Fruit fly (Drosophila melanogaster) whole organism, wandering third instar larva: Measurements from ENCODE around the gene Vdup1.

ENCODE experiments used
- Abd-B ChIP-seq: fragments of >200 bp; optimal IDR thresholded peaks from 2 replicates; lab custom pipeline; 2017; ENCODE audit warnings: missing biosample characterization, missing genetic modification characterization
- CG32264 ChIP-seq: fragments of 200-800 bp; sonication (Bioruptor generic); optimal IDR thresholded peaks from 2 replicates; lab custom pipeline; 2016; ENCODE audit warnings: missing biosample characterization, missing genetic modification characterization
- CG9705 ChIP-seq: fragments of 200-800 bp; sonication (Bioruptor generic); optimal IDR thresholded peaks from 2 replicates; lab custom pipeline; 2018; ENCODE audit warnings: missing biosample characterization, mild to moderate bottlenecking, missing genetic modification characterization
- CrebA ChIP-seq: fragments of 200-800 bp; sonication (Bioruptor generic); optimal IDR thresholded peaks from 2 replicates; lab custom pipeline; 2016; ENCODE audit warnings: missing biosample characterization, mild to moderate bottlenecking, missing genetic modification characterization, borderline replicate concordance
- Dfd ChIP-seq: fragments of >200 bp; optimal IDR thresholded peaks from 2 replicates; lab custom pipeline; 2017; ENCODE audit warnings: missing biosample characterization, missing genetic modification characterization
- Dif ChIP-seq: fragments of 200-275, 200-300 bp; sonication (Bioruptor generic); optimal IDR thresholded peaks from 2 replicates; lab custom pipeline; 2018; ENCODE audit warnings: missing biosample characterization, missing genetic modification characterization; ENCODE audit not compliant: partially characterized antibody
- GATAd ChIP-seq: sonication (Bioruptor generic); optimal IDR thresholded peaks from 2 replicates; lab custom pipeline; 2016; ENCODE audit warnings: missing biosample characterization, missing genetic modification characterization
- HLH106 ChIP-seq: fragments of 200-800 bp; optimal IDR thresholded peaks from 3 replicates; lab custom pipeline; 2019; ENCODE audit warnings: missing biosample characterization, mild to moderate bottlenecking, missing genetic modification characterization, moderate library complexity
- Hnf4 ChIP-seq: fragments of 200-800 bp; sonication (Bioruptor generic); optimal IDR thresholded peaks from 2 replicates; lab custom pipeline; 2016; ENCODE audit warnings: missing biosample characterization, mild to moderate bottlenecking, missing genetic modification characterization
- Hr78 ChIP-seq: fragments of >200 bp; optimal IDR thresholded peaks from 2 replicates; lab custom pipeline; 2017; ENCODE audit warnings: missing biosample characterization, missing genetic modification characterization
- Hr83 ChIP-seq: fragments of 200-300 bp; sonication (Bioruptor generic); optimal IDR thresholded peaks from 2 replicates; lab custom pipeline; 2016; ENCODE audit warnings: missing biosample characterization, mild to moderate bottlenecking, missing genetic modification characterization, moderate library complexity; ENCODE audit not compliant: poor library complexity, severe bottlenecking
- Jra ChIP-seq: sonication (Bioruptor generic); optimal IDR thresholded peaks from 2 replicates; lab custom pipeline; 2016; ENCODE audit warnings: missing biosample characterization, missing genetic modification characterization
- Mio ChIP-seq: sonication (Bioruptor generic); optimal IDR thresholded peaks from 2 replicates; lab custom pipeline; 2016; ENCODE audit warnings: missing biosample characterization, missing genetic modification characterization
- Myc ChIP-seq: fragments of >200 bp; optimal IDR thresholded peaks from 2 replicates; lab custom pipeline; 2017
- N ChIP-seq: fragments of >200 bp; optimal IDR thresholded peaks from 2 replicates; lab custom pipeline; 2018; ENCODE audit warnings: missing biosample characterization, missing external identifiers, missing genetic modification characterization
- OdsH ChIP-seq: fragments of 200-800 bp; sonication (Bioruptor generic); optimal IDR thresholded peaks from 2 replicates; lab custom pipeline; 2016; ENCODE audit warnings: missing biosample characterization, mild to moderate bottlenecking, missing genetic modification characterization
- Rel ChIP-seq, 2 experiments: fragments of 200-800 bp; sonication (Bioruptor generic) in 1 of 2; optimal IDR thresholded peaks; 2 replicates in 1 of 2; 3 replicates in 1 of 2; lab custom pipeline; 2016 to 2019; ENCODE audit warnings: mild to moderate bottlenecking in 2 of 2, missing biosample characterization in 2 of 2, missing genetic modification characterization in 2 of 2, moderate library complexity in 1 of 2
- Sp1 ChIP-seq: fragments of 200-800 bp; sonication (Bioruptor generic); optimal IDR thresholded peaks from 3 replicates; lab custom pipeline; 2019; ENCODE audit warnings: missing biosample characterization, mild to moderate bottlenecking, missing genetic modification characterization, moderate library complexity
- Vsx2 ChIP-seq: fragments of 200-300, 225-300 bp; sonication (Bioruptor generic); optimal IDR thresholded peaks from 2 replicates; lab custom pipeline; 2018; ENCODE audit warnings: missing biosample characterization, missing genetic modification characterization; ENCODE audit not compliant: partially characterized antibody
- br ChIP-seq: fragments of 200-800 bp; sonication (Bioruptor generic); optimal IDR thresholded peaks from 2 replicates; lab custom pipeline; 2016; ENCODE audit warnings: missing biosample characterization, missing genetic modification characterization
- brk ChIP-seq: fragments of 200-800 bp; sonication (Bioruptor generic); optimal IDR thresholded peaks from 2 replicates; lab custom pipeline; 2016; ENCODE audit warnings: missing biosample characterization, mild to moderate bottlenecking, missing genetic modification characterization
- dl ChIP-seq, 2 experiments: fragments of 175-275, 200-275 bp in 1 of 2; fragments of 200-275 bp in 1 of 2; sonication (Bioruptor generic); optimal IDR thresholded peaks; lab custom pipeline; 2018; ENCODE audit warnings: mild to moderate bottlenecking in 2 of 2, missing biosample characterization in 2 of 2, missing genetic modification characterization in 2 of 2, moderate library complexity in 2 of 2; ENCODE audit not compliant: partially characterized antibody in 2 of 2, insufficient read depth in 1 of 2
- dmrt93B ChIP-seq: fragments of 200-800 bp; sonication (Bioruptor generic); optimal IDR thresholded peaks from 2 replicates; lab custom pipeline; 2018; ENCODE audit warnings: missing biosample characterization, mild to moderate bottlenecking, missing genetic modification characterization
- dsf ChIP-seq: sonication (Bioruptor generic); optimal IDR thresholded peaks from 2 replicates; lab custom pipeline; 2016; ENCODE audit warnings: missing biosample characterization, missing genetic modification characterization, borderline replicate concordance
- ey ChIP-seq: fragments of 200-800 bp; sonication (Bioruptor generic); optimal IDR thresholded peaks from 2 replicates; lab custom pipeline; 2016; ENCODE audit warnings: missing biosample characterization, missing genetic modification characterization
- foxo ChIP-seq, 2 experiments: fragments of 200-800 bp; sonication (Bioruptor generic); optimal IDR thresholded peaks; 2 replicates in 1 of 2; 3 replicates in 1 of 2; lab custom pipeline; 2016 to 2017; ENCODE audit warnings: missing biosample characterization in 2 of 2, missing genetic modification characterization in 2 of 2
- fru ChIP-seq: fragments of 200-800 bp; sonication (Bioruptor generic); optimal IDR thresholded peaks from 3 replicates; lab custom pipeline; 2016; ENCODE audit warnings: missing biosample characterization, mild to moderate bottlenecking, missing genetic modification characterization
- h ChIP-seq: fragments of 200-800 bp; sonication (Bioruptor generic); optimal IDR thresholded peaks from 3 replicates; lab custom pipeline; 2016; ENCODE audit warnings: missing biosample characterization, mild to moderate bottlenecking, missing genetic modification characterization
- jim ChIP-seq: fragments of 175-275, 200-325 bp; sonication (Bioruptor generic); optimal IDR thresholded peaks from 2 replicates; lab custom pipeline; 2016; ENCODE audit warnings: missing biosample characterization, mild to moderate bottlenecking, missing genetic modification characterization
- lola ChIP-seq: fragments of >200 bp; optimal IDR thresholded peaks from 2 replicates; lab custom pipeline; 2017; ENCODE audit warnings: missing biosample characterization, missing genetic modification characterization
- pan ChIP-seq: fragments of >200 bp; optimal IDR thresholded peaks from 2 replicates; lab custom pipeline; 2017
- psq ChIP-seq: fragments of 200-800 bp; sonication (Bioruptor generic); optimal IDR thresholded peaks from 3 replicates; lab custom pipeline; 2017; ENCODE audit warnings: missing biosample characterization, mild to moderate bottlenecking, missing genetic modification characterization, moderate library complexity
- rgr ChIP-seq: fragments of 200-800 bp; sonication (Bioruptor generic); optimal IDR thresholded peaks from 3 replicates; lab custom pipeline; 2016; ENCODE audit warnings: missing biosample characterization, mild to moderate bottlenecking, missing genetic modification characterization
- sage ChIP-seq: fragments of 200-800 bp; sonication (Bioruptor generic); optimal IDR thresholded peaks from 2 replicates; lab custom pipeline; 2016; ENCODE audit warnings: missing biosample characterization, mild to moderate bottlenecking, missing genetic modification characterization
- sv ChIP-seq: fragments of 200-800 bp; sonication (Bioruptor generic); optimal IDR thresholded peaks from 3 replicates; lab custom pipeline; 2016; ENCODE audit warnings: missing biosample characterization, missing genetic modification characterization
- tai ChIP-seq: sonication (Bioruptor generic); optimal IDR thresholded peaks from 2 replicates; lab custom pipeline; 2016; ENCODE audit warnings: missing biosample characterization, missing genetic modification characterization
- usp ChIP-seq: fragments of >200 bp; optimal IDR thresholded peaks from 2 replicates; lab custom pipeline; 2017; ENCODE audit warnings: missing biosample characterization, missing genetic modification characterization
- woc ChIP-seq: sonication (Bioruptor generic); optimal IDR thresholded peaks from 2 replicates; lab custom pipeline; 2016; ENCODE audit warnings: missing biosample characterization, mild to moderate bottlenecking, missing genetic modification characterization

Vdup1 gene

dm6 chr3L:130798-131150 lies 48.0 kb downstream of the Vdup1 start:
- TF ChIP-seq rgr (GFP tag; lab: Kevin White, UChicago) (no peak), dsf (no peak), Abd-B (GFP tag; lab: Kevin White, UChicago) (no peak), Dif (no peak), dmrt93B (no peak), CrebA (GFP tag; lab: Kevin White, UChicago) (no peak), woc (GFP tag; lab: Kevin White, UChicago) (no peak), lola (GFP tag; lab: Kevin White, UChicago) (no peak), N (GFP tag; lab: Kevin White, UChicago) (no peak), dl (GFP tag; optimal IDR thresholded peaks at IDR 0.05; lab: Kevin White, UChicago; ENCODE audit: insufficient read depth in 1 of 2, partially characterized antibody in 2 of 2) (no peak), HLH106 (tag; lab: Kevin White, UChicago) (no peak), usp (GFP tag; lab: Kevin White, UChicago) (no peak)

- TF ChIP-seq psq (peak; percentile 92), Dif (peak; percentile 95), Vsx2 (peak; percentile 77), foxo (GFP tag; optimal IDR thresholded peaks at IDR 0.05; lab: Kevin White, UChicago) (peak in 1 of 2 experiments; percentile 34), Abd-B (GFP tag; lab: Kevin White, UChicago) (no peak), br (GFP tag; lab: Kevin White, UChicago) (peak; percentile 60), OdsH (no peak), Rel (GFP tag; optimal IDR thresholded peaks at IDR 0.05; lab: Kevin White, UChicago) (no peak), Rel (tag; optimal IDR thresholded peaks at IDR 0.05; lab: Kevin White, UChicago) (peak; percentile 70), rgr (GFP tag; lab: Kevin White, UChicago) (peak; percentile 61), Mio (GFP tag; lab: Kevin White, UChicago) (no peak), Myc (no peak), dl (GFP tag; optimal IDR thresholded peaks at IDR 0.05; lab: Kevin White, UChicago; ENCODE audit: insufficient read depth in 1 of 2, partially characterized antibody in 2 of 2) (peak; percentile 46 to 81), Hr83 (GFP tag; lab: Kevin White, UChicago) (peak; percentile 48), Jra (GFP tag; lab: Kevin White, UChicago) (no peak), Hnf4 (peak; percentile 40), N (GFP tag; lab: Kevin White, UChicago) (no peak), HLH106 (tag; lab: Kevin White, UChicago) (no peak), Sp1 (peak; percentile 61), h (GFP tag; lab: Kevin White, UChicago) (peak; percentile 58)
Observed at dm6 chr3L:129311-129816, 49.4 kb downstream of the Vdup1 start, which contains the start of gene Pdk1. TSS of gene Pdk1 (plus strand) at chr3L:129450.

dm6 chr3L:128295-129117 lies 50.3 kb downstream of the Vdup1 start:
- TF ChIP-seq Rel (GFP tag; optimal IDR thresholded peaks at IDR 0.05; lab: Kevin White, UChicago) (no peak), Rel (tag; optimal IDR thresholded peaks at IDR 0.05; lab: Kevin White, UChicago) (peak; percentile 40), ey (GFP tag; lab: Kevin White, UChicago) (no peak), Hnf4 (no peak), HLH106 (tag; lab: Kevin White, UChicago) (no peak), CrebA (GFP tag; lab: Kevin White, UChicago) (peak; percentile 96), pan (lab: Kevin White, UChicago) (no peak), OdsH (no peak), usp (GFP tag; lab: Kevin White, UChicago) (no peak), Myc (no peak), GATAd (GFP tag; lab: Kevin White, UChicago) (no peak), sage (GFP tag; lab: Kevin White, UChicago) (peak; percentile 53), Sp1 (peak; percentile 16), psq (peak; percentile 91), woc (GFP tag; lab: Kevin White, UChicago) (no peak), br (GFP tag; lab: Kevin White, UChicago) (peak; percentile 11), Vsx2 (peak; percentile 69), lola (GFP tag; lab: Kevin White, UChicago) (no peak), h (GFP tag; lab: Kevin White, UChicago) (peak; percentile 7), foxo (GFP tag; optimal IDR thresholded peaks at IDR 0.05; lab: Kevin White, UChicago) (peak in 1 of 2 experiments; percentile 74), jim (GFP tag; lab: Kevin White, UChicago) (no peak), Jra (GFP tag; lab: Kevin White, UChicago) (no peak), brk (GFP tag; lab: Kevin White, UChicago) (no peak), dmrt93B (no peak), N (GFP tag; lab: Kevin White, UChicago) (no peak), Dif (peak; percentile 81), dsf (no peak), Dfd (GFP tag; lab: Kevin White, UChicago) (no peak), Mio (GFP tag; lab: Kevin White, UChicago) (no peak), Hr78 (no peak), sv (GFP tag; lab: Kevin White, UChicago) (no peak), rgr (GFP tag; lab: Kevin White, UChicago) (peak; percentile 9), CG32264 (no peak), fru (no peak), dl (GFP tag; optimal IDR thresholded peaks at IDR 0.05; lab: Kevin White, UChicago; ENCODE audit: insufficient read depth in 1 of 2, partially characterized antibody in 2 of 2) (peak; percentile 9 to 55), tai (GFP tag; lab: Kevin White, UChicago) (no peak), CG9705 (no peak), Abd-B (GFP tag; lab: Kevin White, UChicago) (no peak), Hr83 (GFP tag; lab: Kevin White, UChicago) (no peak)
